Fruit fly (Drosophila melanogaster) whole organism, prepupa: ENCODE results near the gene Naa40.

ENCODE experiments used
- CG10631 ChIP-seq: fragments of 200-800 bp; sonication (Bioruptor generic); optimal IDR thresholded peaks from 2 replicates; lab custom pipeline; 2016; ENCODE audit warnings: missing biosample characterization, missing genetic modification characterization
- CG10669 ChIP-seq: fragments of 200-800 bp; sonication (Bioruptor generic); optimal IDR thresholded peaks from 3 replicates; lab custom pipeline; 2018; ENCODE audit warnings: missing biosample characterization, mild to moderate bottlenecking, missing genetic modification characterization, moderate library complexity
- CG11294 ChIP-seq: fragments of 200-800 bp; sonication (Bioruptor generic); IDR thresholded peaks from 2 replicates; pipeline ENCODE4 v1.3.6; 2022; ENCODE audit warnings: missing biosample characterization, missing genetic modification characterization
- CG11762 ChIP-seq: fragments of 200-800 bp; sonication (Bioruptor generic); optimal IDR thresholded peaks from 3 replicates; lab custom pipeline; 2016; ENCODE audit warnings: missing biosample characterization, missing genetic modification characterization; ENCODE audit not compliant: insufficient read depth
- CG11902 ChIP-seq: fragments of 200-800 bp; sonication (Bioruptor generic); optimal IDR thresholded peaks from 3 replicates; lab custom pipeline; 2016; ENCODE audit warnings: missing biosample characterization, missing genetic modification characterization
- CG15336 ChIP-seq: fragments of 200-800 bp; sonication (Bioruptor generic); IDR thresholded peaks from 2 replicates; pipeline ENCODE4 v1.3.6; 2022; ENCODE audit warnings: missing biosample characterization, missing genetic modification characterization
- CG1621 ChIP-seq: fragments of 200-800 bp; sonication (Bioruptor generic); optimal IDR thresholded peaks from 3 replicates; lab custom pipeline; 2018; ENCODE audit warnings: missing biosample characterization, mild to moderate bottlenecking, missing genetic modification characterization
- CG16779 ChIP-seq: fragments of 200-800 bp; sonication (Bioruptor generic); optimal IDR thresholded peaks from 3 replicates; lab custom pipeline; 2017; ENCODE audit warnings: missing biosample characterization, mild to moderate bottlenecking, missing genetic modification characterization
- CG3032 ChIP-seq: fragments of 200-800 bp; optimal IDR thresholded peaks from 2 replicates; lab custom pipeline; 2019; ENCODE audit warnings: missing biosample characterization, mild to moderate bottlenecking, missing genetic modification characterization, moderate library complexity
- CG31627 ChIP-seq: fragments of 200-800 bp; sonication (Bioruptor generic); optimal IDR thresholded peaks from 3 replicates; lab custom pipeline; 2016; ENCODE audit warnings: missing biosample characterization, missing genetic modification characterization
- CG32006 ChIP-seq: fragments of 200-800 bp; sonication (Bioruptor generic); optimal IDR thresholded peaks from 3 replicates; lab custom pipeline; 2017; ENCODE audit warnings: missing biosample characterization, mild to moderate bottlenecking, missing genetic modification characterization
- CG34406 ChIP-seq: fragments of 200-800 bp; sonication (Bioruptor generic); optimal IDR thresholded peaks from 3 replicates; lab custom pipeline; 2016; ENCODE audit warnings: missing biosample characterization, missing genetic modification characterization
- CG3919 ChIP-seq: fragments of 200-800 bp; sonication (Bioruptor generic); optimal IDR thresholded peaks from 3 replicates; lab custom pipeline; 2016; ENCODE audit warnings: missing biosample characterization, missing genetic modification characterization
- CG6163 ChIP-seq: fragments of 200-800 bp; sonication (Bioruptor generic); IDR thresholded peaks from 3 replicates; pipeline ENCODE4 v1.3.6; 2022; ENCODE audit warnings: missing biosample characterization, missing genetic modification characterization
- CG6276 ChIP-seq: fragments of 200-800 bp; sonication (Bioruptor generic); optimal IDR thresholded peaks from 2 replicates; lab custom pipeline; 2017; ENCODE audit warnings: missing biosample characterization, mild to moderate bottlenecking, missing genetic modification characterization
- CG6792 ChIP-seq: fragments of 200-800 bp; sonication (Bioruptor generic); optimal IDR thresholded peaks from 3 replicates; lab custom pipeline; 2016; ENCODE audit warnings: missing biosample characterization, missing genetic modification characterization
- CG6808 ChIP-seq: fragments of 200-800 bp; sonication (Bioruptor generic); optimal IDR thresholded peaks from 3 replicates; lab custom pipeline; 2017; ENCODE audit warnings: missing biosample characterization, missing genetic modification characterization, mild to moderate bottlenecking, moderate library complexity, missing genetic modification reagents
- CG6854 ChIP-seq: fragments of 200-800 bp; sonication (Bioruptor generic); optimal IDR thresholded peaks from 2 replicates; lab custom pipeline; 2017; ENCODE audit warnings: missing biosample characterization, mild to moderate bottlenecking, missing genetic modification characterization
- CG8119 ChIP-seq: fragments of 200-800 bp; sonication (Bioruptor generic); IDR thresholded peaks from 3 replicates; pipeline ENCODE4 v1.3.6; 2022; ENCODE audit warnings: missing biosample characterization, missing genetic modification characterization
- CG8632 ChIP-seq: fragments of 200-800 bp; sonication (Bioruptor generic); optimal IDR thresholded peaks from 3 replicates; lab custom pipeline; 2016; ENCODE audit warnings: missing biosample characterization, missing genetic modification characterization
- Eip75B ChIP-seq: fragments of 200-800 bp; sonication (Bioruptor generic); optimal IDR thresholded peaks from 3 replicates; lab custom pipeline; 2016; ENCODE audit warnings: missing biosample characterization, missing genetic modification characterization
- Eip78C ChIP-seq: fragments of 200-800 bp; sonication (Bioruptor generic); peaks from one replicate; lab custom pipeline; 2016; ENCODE audit warnings: missing biosample characterization, missing genetic modification characterization
- Eip93F ChIP-seq: fragments of 200-800 bp; sonication (Bioruptor generic); optimal IDR thresholded peaks from 2 replicates; lab custom pipeline; 2016; ENCODE audit warnings: missing biosample characterization, mild to moderate bottlenecking, missing genetic modification characterization
- Ets21C ChIP-seq: fragments of 200-800 bp; sonication (Bioruptor generic); optimal IDR thresholded peaks from 3 replicates; lab custom pipeline; 2016; ENCODE audit warnings: missing biosample characterization, missing genetic modification characterization
- Gug ChIP-seq: fragments of 200-800 bp; sonication (Bioruptor generic); IDR thresholded peaks from 2 replicates; pipeline ENCODE4 v1.3.6; 2022; ENCODE audit warnings: missing biosample characterization, missing genetic modification characterization
- Hr38 ChIP-seq: sonication (Bioruptor generic); optimal IDR thresholded peaks from 2 replicates; lab custom pipeline; 2016; ENCODE audit warnings: missing biosample characterization, missing genetic modification characterization
- Hr39 ChIP-seq: fragments of 200-800 bp; sonication (Bioruptor generic); optimal IDR thresholded peaks from 2 replicates; lab custom pipeline; 2016; ENCODE audit warnings: missing biosample characterization, missing genetic modification characterization
- Hr4 ChIP-seq: fragments of 200-800 bp; sonication (Bioruptor generic); optimal IDR thresholded peaks from 3 replicates; lab custom pipeline; 2016; ENCODE audit warnings: missing biosample characterization, missing genetic modification characterization
- Lpt ChIP-seq: fragments of 200-800 bp; sonication (Bioruptor generic); optimal IDR thresholded peaks from 3 replicates; lab custom pipeline; 2016; ENCODE audit warnings: missing biosample characterization, missing genetic modification characterization
- Met ChIP-seq: fragments of 200-800 bp; sonication (Bioruptor generic); optimal IDR thresholded peaks from 3 replicates; lab custom pipeline; 2016; ENCODE audit warnings: missing biosample characterization, missing genetic modification characterization
- OdsH ChIP-seq: fragments of 200-800 bp; sonication (Bioruptor generic); optimal IDR thresholded peaks from 3 replicates; lab custom pipeline; 2016; ENCODE audit warnings: missing biosample characterization, missing genetic modification characterization
- Smox ChIP-seq: fragments of 200-800 bp; sonication (Bioruptor generic); optimal IDR thresholded peaks from 3 replicates; lab custom pipeline; 2016; ENCODE audit warnings: missing biosample characterization, missing genetic modification characterization
- Sox102F ChIP-seq: fragments of 200-800 bp; sonication (Bioruptor generic); optimal IDR thresholded peaks from 2 replicates; lab custom pipeline; 2016; ENCODE audit warnings: missing biosample characterization, mild to moderate bottlenecking, missing genetic modification characterization
- Sox14 ChIP-seq: fragments of 200-800 bp; sonication (Bioruptor generic); optimal IDR thresholded peaks from 3 replicates; lab custom pipeline; 2016; ENCODE audit warnings: missing biosample characterization, missing genetic modification characterization
- Sox15 ChIP-seq: fragments of 200-800 bp; sonication (Bioruptor generic); optimal IDR thresholded peaks from 3 replicates; lab custom pipeline; 2016; ENCODE audit warnings: missing biosample characterization, missing genetic modification characterization
- achi ChIP-seq: fragments of 200-800 bp; sonication (Bioruptor generic); optimal IDR thresholded peaks from 3 replicates; lab custom pipeline; 2016; ENCODE audit warnings: missing biosample characterization, missing genetic modification characterization
- cyc ChIP-seq: fragments of 200-800 bp; sonication (Bioruptor generic); optimal IDR thresholded peaks from 3 replicates; lab custom pipeline; 2016; ENCODE audit warnings: missing biosample characterization, missing genetic modification characterization
- eg ChIP-seq: fragments of 200-800 bp; sonication (Bioruptor generic); IDR thresholded peaks from 3 replicates; pipeline ENCODE4 v1.3.6; 2022; ENCODE audit warnings: missing biosample characterization, missing genetic modification characterization
- esn ChIP-seq: fragments of 200-800 bp; sonication (Bioruptor generic); optimal IDR thresholded peaks from 2 replicates; lab custom pipeline; 2016; ENCODE audit warnings: missing biosample characterization, mild to moderate bottlenecking, missing genetic modification characterization, moderate library complexity
- fd59A ChIP-seq: fragments of 200-800 bp; sonication (Bioruptor generic); optimal IDR thresholded peaks from 2 replicates; lab custom pipeline; 2017; ENCODE audit warnings: missing biosample characterization, mild to moderate bottlenecking, missing genetic modification characterization, missing genetic modification reagents
- fd85E ChIP-seq: fragments of 200-800 bp; sonication (Bioruptor generic); optimal IDR thresholded peaks from 3 replicates; lab custom pipeline; 2016; ENCODE audit warnings: missing biosample characterization, missing genetic modification characterization
- fkh ChIP-seq: fragments of 200-800 bp; sonication (Bioruptor generic); optimal IDR thresholded peaks from 3 replicates; lab custom pipeline; 2017; ENCODE audit warnings: missing biosample characterization, mild to moderate bottlenecking, missing genetic modification characterization, moderate library complexity
- net ChIP-seq: fragments of 200-800 bp; sonication (Bioruptor generic); optimal IDR thresholded peaks from 3 replicates; lab custom pipeline; 2016; ENCODE audit warnings: missing biosample characterization, missing genetic modification characterization
- pdm3 ChIP-seq: fragments of 200-800 bp; sonication (Bioruptor generic); optimal IDR thresholded peaks from 3 replicates; lab custom pipeline; 2016; ENCODE audit warnings: missing biosample characterization, missing genetic modification characterization
- salr ChIP-seq, 2 experiments: fragments of 200-800 bp; sonication (Bioruptor generic); optimal IDR thresholded peaks; 3 replicates each; lab custom pipeline; 2016 to 2018; ENCODE audit warnings: missing biosample characterization in 2 of 2, missing genetic modification characterization in 2 of 2, mild to moderate bottlenecking in 1 of 2
- ss ChIP-seq, 2 experiments: fragments of 200-800 bp; sonication (Bioruptor generic); optimal IDR thresholded peaks; 2 replicates in 1 of 2; 3 replicates in 1 of 2; lab custom pipeline; 2017 to 2018; ENCODE audit warnings: mild to moderate bottlenecking in 2 of 2, missing biosample characterization in 2 of 2, missing genetic modification characterization in 2 of 2, moderate library complexity in 1 of 2
- topi ChIP-seq: fragments of 200-800 bp; sonication (Bioruptor generic); optimal IDR thresholded peaks from 3 replicates; lab custom pipeline; 2016; ENCODE audit warnings: missing biosample characterization, missing genetic modification characterization

The Naa40 gene

dm6 chr3R:29763154-29763553 is 38.4 kb upstream of the Naa40 start (continued):
- TF ChIP-seq CG6276 (GFP tag; lab: Kevin White, UChicago) (peak; percentile 48), pdm3 (GFP tag; lab: Kevin White, UChicago) (peak; percentile 94), Hr39 (peak; percentile 99), salr (GFP tag; optimal IDR thresholded peaks at IDR 0.05; lab: Kevin White, UChicago) (peak; percentile 61 to 65), Sox15 (GFP tag; lab: Kevin White, UChicago) (peak; percentile 96), CG6854 (GFP tag; lab: Kevin White, UChicago) (peak; percentile 96), CG8119 (GFP tag; lab: Robert Waterston, UW) (peak; percentile 72; the same call in 2 of the 3 replicates), CG1621 (tag; lab: Kevin White, UChicago) (peak; percentile 72), net (peak; percentile 86), CG34406 (GFP tag; lab: Kevin White, UChicago) (peak; percentile 94), CG10631 (peak; percentile 89), Sox102F (GFP tag; lab: Kevin White, UChicago) (peak; percentile 99), CG8632 (GFP tag; lab: Kevin White, UChicago) (peak; percentile 93), Lpt (GFP tag; lab: Kevin White, UChicago) (peak; percentile 67)

- TF ChIP-seq pdm3 (GFP tag; lab: Kevin White, UChicago) (peak; percentile 38), Lpt (GFP tag; lab: Kevin White, UChicago) (peak; percentile 17), topi (peak; percentile 75), Smox (GFP tag; lab: Kevin White, UChicago) (peak; percentile 73), salr (GFP tag; optimal IDR thresholded peaks at IDR 0.05; lab: Kevin White, UChicago) (peak in 1 of 2 experiments; percentile 36), Ets21C (GFP tag; lab: Kevin White, UChicago) (peak; percentile 51), Sox15 (GFP tag; lab: Kevin White, UChicago) (peak; percentile 49), CG10669 (GFP tag; lab: Kevin White, UChicago) (peak; percentile 42), cyc (peak; percentile 62), Hr38 (GFP tag; lab: Kevin White, UChicago) (no peak), CG11762 (GFP tag; lab: Kevin White, UChicago) (peak; percentile 19), ss (GFP tag; optimal IDR thresholded peaks at IDR 0.05; lab: Kevin White, UChicago) (peak in 1 of 2 experiments; percentile 43), CG16779 (tag; lab: Kevin White, UChicago) (no peak), CG3919 (GFP tag; lab: Kevin White, UChicago) (peak; percentile 65), CG31627 (GFP tag; lab: Kevin White, UChicago) (peak; percentile 56), fd85E (no peak), Sox102F (GFP tag; lab: Kevin White, UChicago) (peak; percentile 37), CG8119 (GFP tag; lab: Robert Waterston, UW) (0 out of 3 replicates have a peak, but pooled peaks have one; percentile 15), OdsH (GFP tag; lab: Kevin White, UChicago) (peak; percentile 57), CG6854 (GFP tag; lab: Kevin White, UChicago) (no peak), Hr39 (peak; percentile 53), Met (GFP tag; lab: Kevin White, UChicago) (peak; percentile 75), CG34406 (GFP tag; lab: Kevin White, UChicago) (peak; percentile 43), CG11902 (GFP tag; lab: Kevin White, UChicago) (peak; percentile 41), fd59A (GFP tag; lab: Kevin White, UChicago) (no peak), CG6792 (peak; percentile 39), CG11294 (GFP tag; lab: Robert Waterston, UW) (no peak), CG15336 (no peak), CG10631 (peak; percentile 8), CG8632 (GFP tag; lab: Kevin White, UChicago) (peak; percentile 46), esn (peak; percentile 74), Eip93F (no peak), net (peak; percentile 44), fkh (no peak), achi (GFP tag; lab: Kevin White, UChicago) (peak; percentile 50), Eip78C (GFP tag; lab: Kevin White, UChicago) (peak; percentile 91), eg (GFP tag; lab: Robert Waterston, UW) (no peak), Hr4 (peak; percentile 34), CG1621 (tag; lab: Kevin White, UChicago) (no peak), Sox14 (GFP tag; lab: Kevin White, UChicago) (no peak), CG6163 (GFP tag; lab: Robert Waterston, UW) (peak; percentile 62), CG6808 (GFP tag; lab: Kevin White, UChicago) (peak; percentile 38), CG32006 (GFP tag; lab: Kevin White, UChicago) (peak; percentile 55), Eip75B (peak; percentile 71), CG3032 (tag; lab: Kevin White, UChicago) (peak; percentile 26), Gug (GFP tag; lab: Robert Waterston, UW) (no peak), CG6276 (GFP tag; lab: Kevin White, UChicago) (no peak)
Measured at dm6 chr3R:29762297-29762696, 37.5 kb upstream of the Naa40 start.
